Worm (Caenorhabditis elegans) whole organism, young adult: ENCODE measurements around the gene rin-1.

Experiments used
- B0019.2 ChIP-seq: fragments of 200-800 bp; sonication (Bioruptor generic); conservative IDR thresholded peaks from 2 replicates; pipeline ENCODE4 v1.3.6; 2022; ENCODE audit warnings: missing genetic modification reagents, missing genetic modification characterization, missing compliant biosample characterization
- B0336.3 ChIP-seq: fragments of 200-800 bp; sonication (Bioruptor generic); IDR thresholded peaks from 2 replicates; pipeline ENCODE4 v1.3.6; 2022; ENCODE audit warnings: missing genetic modification characterization, missing compliant biosample characterization
- C06A6.2 ChIP-seq: fragments of 200-800 bp; sonication (Bioruptor generic); conservative IDR thresholded peaks from 2 replicates; pipeline ENCODE4 v1.3.6; 2022; ENCODE audit warnings: missing genetic modification characterization, missing compliant biosample characterization
- D2030.7 ChIP-seq: fragments of 200-800 bp; sonication (Bioruptor generic); IDR thresholded peaks from 2 replicates; pipeline ENCODE4 v1.3.6; 2022; ENCODE audit warnings: missing genetic modification reagents, missing genetic modification characterization, missing compliant biosample characterization
- F37B4.10 ChIP-seq: fragments of 200-800 bp; sonication (Bioruptor generic); IDR thresholded peaks from 2 replicates; pipeline ENCODE4 v1.3.6; 2022; ENCODE audit warnings: missing genetic modification characterization, missing compliant biosample characterization
- K11D2.4 ChIP-seq: fragments of 200-800 bp; sonication (Bioruptor generic); IDR thresholded peaks from 2 replicates; pipeline ENCODE4 v1.3.6; 2022; ENCODE audit warnings: missing genetic modification reagents, missing genetic modification characterization, missing compliant biosample characterization
- K12H6.12 ChIP-seq: fragments of 200-800 bp; sonication (Bioruptor generic); optimal IDR thresholded peaks from 2 replicates; lab custom pipeline; 2018; ENCODE audit warnings: mild to moderate bottlenecking, missing genetic modification characterization, missing compliant biosample characterization
- Y53G8AR.9 ChIP-seq: fragments of 200-800 bp; sonication (Bioruptor generic); conservative IDR thresholded peaks from 2 replicates; pipeline ENCODE4 v1.3.6; 2022; ENCODE audit warnings: missing genetic modification reagents, missing genetic modification characterization, missing compliant biosample characterization
- Y79H2A.3 ChIP-seq: fragments of 200-800 bp; sonication (Bioruptor generic); conservative IDR thresholded peaks from 2 replicates; pipeline ENCODE4 v1.3.6; 2022; ENCODE audit warnings: missing genetic modification reagents, missing genetic modification characterization, missing compliant biosample characterization
- ZK185.1 ChIP-seq: sonication (generic microtip); optimal IDR thresholded peaks from 2 replicates; lab custom pipeline; 2016; ENCODE audit warnings: mild to moderate bottlenecking, missing genetic modification characterization, missing compliant biosample characterization; ENCODE audit not compliant: poor library complexity, severe bottlenecking
- akir-1 ChIP-seq: fragments of 200-800 bp; sonication (Bioruptor generic); optimal IDR thresholded peaks from 2 replicates; lab custom pipeline; 2018; ENCODE audit warnings: mild to moderate bottlenecking, missing genetic modification characterization, moderate library complexity, missing compliant biosample characterization
- attf-6 ChIP-seq: fragments of 200-800 bp; sonication (Bioruptor generic); IDR thresholded peaks from 2 replicates; pipeline ENCODE4 v1.3.6; 2022; ENCODE audit warnings: missing genetic modification reagents, missing genetic modification characterization, missing compliant biosample characterization
- bed-1 ChIP-seq: fragments of 200-800 bp; sonication (Bioruptor generic); IDR thresholded peaks from 2 replicates; pipeline ENCODE4 v1.3.6; 2022; ENCODE audit warnings: missing genetic modification reagents, missing genetic modification characterization, missing compliant biosample characterization
- bed-2 ChIP-seq: fragments of 200-800 bp; sonication (Bioruptor generic); IDR thresholded peaks from 2 replicates; pipeline ENCODE4 v1.3.6; 2022; ENCODE audit warnings: missing genetic modification reagents, missing genetic modification characterization, missing compliant biosample characterization
- ceh-100 ChIP-seq: fragments of 200-800 bp; sonication (Bioruptor generic); IDR thresholded peaks from 2 replicates; pipeline ENCODE4 v1.3.6; 2022; ENCODE audit warnings: missing genetic modification reagents, missing genetic modification characterization, missing compliant biosample characterization
- ceh-27 ChIP-seq: fragments of 200-800 bp; sonication (Bioruptor generic); optimal IDR thresholded peaks from 2 replicates; lab custom pipeline; 2018; ENCODE audit warnings: mild to moderate bottlenecking, missing genetic modification characterization, moderate library complexity, missing compliant biosample characterization
- ceh-40 ChIP-seq: fragments of 200-800 bp; sonication (Bioruptor generic); IDR thresholded peaks from 2 replicates; pipeline ENCODE4 v1.3.6; 2022; ENCODE audit warnings: missing genetic modification characterization, missing compliant biosample characterization
- dox-1 ChIP-seq: fragments of 200-800 bp; sonication (Bioruptor generic); IDR thresholded peaks from 2 replicates; pipeline ENCODE4 v1.3.6; 2022; ENCODE audit warnings: missing genetic modification reagents, missing genetic modification characterization, missing compliant biosample characterization
- egl-44 ChIP-seq: fragments of 200-800 bp; sonication (Bioruptor generic); IDR thresholded peaks from 2 replicates; pipeline ENCODE4 v1.3.6; 2022; ENCODE audit warnings: missing genetic modification reagents, missing genetic modification characterization, missing compliant biosample characterization
- ekl-4 ChIP-seq: fragments of 200-800 bp; sonication (Bioruptor generic); IDR thresholded peaks from 2 replicates; pipeline ENCODE4 v1.3.6; 2022; ENCODE audit warnings: missing genetic modification reagents, missing genetic modification characterization, missing compliant biosample characterization
- him-1 ChIP-seq: sonication (generic microtip); optimal IDR thresholded peaks from 2 replicates; lab custom pipeline; 2016; ENCODE audit warnings: missing genotype, missing genetic modification reagents, missing genetic modification characterization, missing compliant biosample characterization
- hlh-12 ChIP-seq: sonication (generic microtip); optimal IDR thresholded peaks from 2 replicates; lab custom pipeline; 2016; ENCODE audit warnings: missing genetic modification characterization, missing compliant biosample characterization
- let-607 ChIP-seq, 2 experiments: fragments of 200-800 bp in 1 of 2; sonication (Bioruptor generic) in 1 of 2; sonication (generic microtip) in 1 of 2; optimal IDR thresholded peaks; 2 replicates each; lab custom pipeline; 2016 to 2018; ENCODE audit warnings: mild to moderate bottlenecking in 2 of 2, missing compliant biosample characterization in 2 of 2, missing genetic modification characterization in 2 of 2, moderate library complexity in 2 of 2, missing genotype in 1 of 2
- lin-40 ChIP-seq: sonication (generic microtip); optimal IDR thresholded peaks from 2 replicates; lab custom pipeline; 2016; ENCODE audit warnings: missing genetic modification characterization, mild to moderate bottlenecking, missing compliant biosample characterization, missing genotype, missing genetic modification reagents
- lir-1 ChIP-seq: fragments of 200-800 bp; sonication (Bioruptor generic); conservative IDR thresholded peaks from 2 replicates; pipeline ENCODE4 v1.3.6; 2022; ENCODE audit warnings: missing genetic modification reagents, missing genetic modification characterization, missing compliant biosample characterization
- lsy-27 ChIP-seq: sonication (generic microtip); optimal IDR thresholded peaks from 2 replicates; lab custom pipeline; 2017; ENCODE audit warnings: missing genetic modification characterization, mild to moderate bottlenecking, missing compliant biosample characterization, antibody characterized with exemption, missing genotype, borderline replicate concordance; ENCODE audit not compliant: insufficient read depth
- madf-10 ChIP-seq: sonication (generic microtip); optimal IDR thresholded peaks from 2 replicates; lab custom pipeline; 2016; ENCODE audit warnings: mild to moderate bottlenecking, missing genetic modification characterization, missing compliant biosample characterization
- madf-3 ChIP-seq: fragments of 200-800 bp; sonication (Bioruptor generic); IDR thresholded peaks from 2 replicates; pipeline ENCODE4 v1.3.6; 2022; ENCODE audit warnings: missing genetic modification reagents, missing genetic modification characterization, missing compliant biosample characterization
- mxl-1 ChIP-seq: sonication (generic microtip); optimal IDR thresholded peaks from 2 replicates; lab custom pipeline; 2016; ENCODE audit warnings: missing genetic modification characterization, missing compliant biosample characterization
- nhr-179 ChIP-seq: sonication (generic microtip); optimal IDR thresholded peaks from 2 replicates; lab custom pipeline; 2016; ENCODE audit warnings: mild to moderate bottlenecking, missing genetic modification characterization, missing compliant biosample characterization
- nhr-27 ChIP-seq: fragments of 200-800 bp; sonication (Bioruptor generic); optimal IDR thresholded peaks from 2 replicates; lab custom pipeline; 2018; ENCODE audit warnings: mild to moderate bottlenecking, missing genetic modification characterization, moderate library complexity, missing compliant biosample characterization
- nhr-90 ChIP-seq: sonication (generic microtip); optimal IDR thresholded peaks from 2 replicates; lab custom pipeline; 2016; ENCODE audit warnings: missing genotype, mild to moderate bottlenecking, missing genetic modification characterization, missing compliant biosample characterization
- pbrm-1 ChIP-seq: fragments of 200-800 bp; sonication (Bioruptor generic); IDR thresholded peaks from 2 replicates; pipeline ENCODE4 v1.3.6; 2022; ENCODE audit warnings: missing genetic modification reagents, missing genetic modification characterization, missing compliant biosample characterization
- pha-4 ChIP-seq: fragments of 150-350 bp; sonication (generic microtip); optimal IDR thresholded peaks from 2 replicates; lab custom pipeline; 2014; ENCODE audit warnings: missing biosample characterization, missing genetic modification reagents, missing genetic modification characterization
- rcor-1 ChIP-seq: fragments of 200-800 bp; sonication (Bioruptor generic); IDR thresholded peaks from 2 replicates; pipeline ENCODE4 v1.3.6; 2022; ENCODE audit warnings: missing genetic modification reagents, missing genetic modification characterization, missing compliant biosample characterization
- repo-1 ChIP-seq: sonication (generic microtip); optimal IDR thresholded peaks from 2 replicates; lab custom pipeline; 2017; ENCODE audit warnings: mild to moderate bottlenecking, missing genetic modification characterization, missing compliant biosample characterization
- sea-2 ChIP-seq: fragments of 200-800 bp; sonication (Bioruptor generic); IDR thresholded peaks from 2 replicates; pipeline ENCODE4 v1.3.6; 2022; ENCODE audit warnings: missing genetic modification characterization, missing compliant biosample characterization
- snpc-3.4 ChIP-seq: sonication (generic microtip); optimal IDR thresholded peaks from 2 replicates; lab custom pipeline; 2017; ENCODE audit warnings: missing genetic modification characterization, mild to moderate bottlenecking, missing compliant biosample characterization, antibody characterized with exemption, moderate library complexity, missing genotype, missing genetic modification reagents
- somi-1 ChIP-seq: fragments of 200-800 bp; sonication (Bioruptor generic); optimal IDR thresholded peaks from 2 replicates; lab custom pipeline; 2018; ENCODE audit warnings: mild to moderate bottlenecking, missing genetic modification characterization, missing compliant biosample characterization
- sptf-2 ChIP-seq: fragments of 200-800 bp; sonication (Bioruptor generic); optimal IDR thresholded peaks from 2 replicates; lab custom pipeline; 2018; ENCODE audit warnings: mild to moderate bottlenecking, missing genetic modification characterization, missing compliant biosample characterization
- tbp1 ChIP-seq: fragments of 200-800 bp; sonication (Bioruptor generic); optimal IDR thresholded peaks from 2 replicates; lab custom pipeline; 2018; ENCODE audit warnings: mild to moderate bottlenecking, missing genetic modification characterization, missing compliant biosample characterization
- tlf-1 ChIP-seq: fragments of 200-800 bp; sonication (Bioruptor generic); optimal IDR thresholded peaks from 2 replicates; lab custom pipeline; 2018; ENCODE audit warnings: mild to moderate bottlenecking, missing genetic modification characterization, missing compliant biosample characterization
- xnd-1 ChIP-seq: sonication (generic microtip); optimal IDR thresholded peaks from 2 replicates; lab custom pipeline; 2016; ENCODE audit warnings: missing genotype, missing genetic modification reagents, missing genetic modification characterization, missing compliant biosample characterization
- zfh-2 ChIP-seq: fragments of 200-800 bp; sonication (Bioruptor generic); conservative IDR thresholded peaks from 2 replicates; pipeline ENCODE4 v1.3.6; 2022; ENCODE audit warnings: missing genetic modification reagents, missing genetic modification characterization, missing compliant biosample characterization
- ztf-18 ChIP-seq: sonication (generic microtip); optimal IDR thresholded peaks from 2 replicates; lab custom pipeline; 2016; ENCODE audit warnings: missing genotype, mild to moderate bottlenecking, missing genetic modification characterization, missing compliant biosample characterization
- ztf-26 ChIP-seq: sonication (generic microtip); optimal IDR thresholded peaks from 2 replicates; lab custom pipeline; 2017; ENCODE audit warnings: missing genetic modification characterization, missing compliant biosample characterization
- ztf-3 ChIP-seq: fragments of 200-800 bp; sonication (Bioruptor generic); optimal IDR thresholded peaks from 2 replicates; lab custom pipeline; 2018; ENCODE audit warnings: mild to moderate bottlenecking, missing genetic modification characterization, missing compliant biosample characterization

Gene rin-1

DNA sequence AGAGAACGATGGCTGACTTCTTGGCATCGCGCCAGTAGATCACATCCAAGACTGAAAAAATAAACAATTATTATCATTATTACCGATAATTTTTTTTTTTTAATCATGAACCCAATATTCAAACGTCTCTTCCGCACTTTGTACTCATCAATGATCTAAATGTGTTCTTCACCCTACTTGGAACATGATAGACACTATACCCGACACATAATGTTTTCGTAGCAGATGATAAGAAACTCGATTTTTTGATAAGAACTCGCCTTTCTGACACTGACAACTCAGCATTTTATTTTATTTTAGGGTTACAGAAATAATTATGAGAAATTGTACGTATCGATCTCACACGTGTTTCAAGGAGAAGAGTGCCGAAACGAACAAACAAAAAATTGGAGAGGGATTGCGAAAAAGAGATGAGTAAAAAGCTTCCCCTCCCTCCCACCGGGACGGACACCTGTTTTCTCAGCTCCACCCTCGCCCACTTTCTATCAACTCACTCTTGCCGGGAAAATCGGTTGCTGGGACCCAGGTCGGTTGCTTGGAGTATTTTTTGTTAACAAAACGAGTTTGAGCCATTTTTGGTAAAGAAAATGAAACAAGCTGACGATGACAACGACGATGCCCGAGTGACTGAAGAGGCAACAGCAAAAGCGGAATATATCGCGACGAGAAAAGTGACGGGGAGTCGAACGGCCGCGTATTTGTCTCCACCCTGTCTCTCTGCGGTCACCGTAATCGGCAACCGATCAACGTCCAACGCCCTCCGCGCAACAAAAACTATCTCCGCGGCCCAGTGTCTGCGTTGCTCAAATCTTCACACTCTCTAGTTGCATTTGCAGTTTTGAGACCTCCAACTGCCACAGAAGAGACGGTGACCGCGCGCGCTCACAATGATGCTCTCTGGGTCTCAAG is 15.1 kb upstream of the rin-1 start:
- TF ChIP-seq ztf-3 (GFP tag; lab: Kevin White, UChicago): no peak
- TF ChIP-seq sptf-2 (GFP tag; lab: Kevin White, UChicago): no peak
- peak; percentile 3 for TF ChIP-seq K12H6.12 (tag; lab: Kevin White, UChicago)
- no peak for TF ChIP-seq akir-1
- no peak for TF ChIP-seq ceh-40 (GFP tag; lab: Robert Waterston, UW)
- TF ChIP-seq lin-40 (tag; lab: Kevin White, UChicago): no peak
- no peak for TF ChIP-seq D2030.7 (GFP tag; lab: Robert Waterston, UW)
- TF ChIP-seq ZK185.1: no peak
- no peak for TF ChIP-seq mxl-1
- TF ChIP-seq let-607 (tag; optimal IDR thresholded peaks at IDR 0.05; lab: Kevin White, UChicago): peak; percentile 94 to 96
- TF ChIP-seq rcor-1: 0 out of 2 replicates have a peak, but pooled peaks have one; percentile 21
- TF ChIP-seq lsy-27 (tag; lab: Kevin White, UChicago): no peak
- no peak for TF ChIP-seq pha-4 (tag; lab: Kevin White, UChicago)
- TF ChIP-seq him-1 (tag; lab: Kevin White, UChicago): no peak
- TF ChIP-seq attf-6: no peak
- no peak for TF ChIP-seq xnd-1 (tag; lab: Kevin White, UChicago)
- TF ChIP-seq Y79H2A.3 (GFP tag; lab: Robert Waterston, UW): no peak
- no peak for TF ChIP-seq madf-3 (GFP tag; lab: Robert Waterston, UW)
- TF ChIP-seq K11D2.4 (GFP tag; lab: Robert Waterston, UW): no peak
- no peak for TF ChIP-seq Y53G8AR.9 (GFP tag; lab: Robert Waterston, UW)
- TF ChIP-seq nhr-179 (tag; lab: Kevin White, UChicago): no peak
- peak; percentile 42; the same call in 1 of the 2 replicates for TF ChIP-seq dox-1
- TF ChIP-seq somi-1 (GFP tag; lab: Kevin White, UChicago): no peak
- TF ChIP-seq hlh-12 (tag; lab: Kevin White, UChicago): no peak
- TF ChIP-seq bed-1 (GFP tag; lab: Robert Waterston, UW): no peak
- TF ChIP-seq lir-1 (GFP tag; lab: Robert Waterston, UW): no peak
- no peak for TF ChIP-seq nhr-27 (tag; lab: Kevin White, UChicago)
- TF ChIP-seq pbrm-1: no peak
- peak; percentile 13; the same call in 1 of the 2 replicates for TF ChIP-seq B0336.3 (GFP tag; lab: Robert Waterston, UW)
- TF ChIP-seq nhr-90 (tag; lab: Kevin White, UChicago): no peak
- TF ChIP-seq madf-10: no peak
- TF ChIP-seq sea-2: no peak
- no peak for TF ChIP-seq repo-1 (tag; lab: Kevin White, UChicago)
- TF ChIP-seq zfh-2 (GFP tag; lab: Robert Waterston, UW): peak; percentile 93
- TF ChIP-seq ceh-100 (GFP tag; lab: Robert Waterston, UW): no peak
- TF ChIP-seq bed-2 (GFP tag; lab: Robert Waterston, UW): 0 out of 2 replicates have a peak, but pooled peaks have one; percentile 19
- no peak for TF ChIP-seq C06A6.2 (GFP tag; lab: Robert Waterston, UW)
- TF ChIP-seq egl-44 (GFP tag; lab: Robert Waterston, UW): 0 out of 2 replicates have a peak, but pooled peaks have one; percentile 7
- no peak for TF ChIP-seq tbp1 (GFP tag; lab: Kevin White, UChicago)
- TF ChIP-seq ceh-27 (GFP tag; lab: Kevin White, UChicago): no peak
- no peak for TF ChIP-seq ztf-18 (tag; lab: Kevin White, UChicago)
- no peak for TF ChIP-seq F37B4.10 (GFP tag; lab: Robert Waterston, UW)
- TF ChIP-seq B0019.2 (GFP tag; lab: Robert Waterston, UW): no peak
- no peak for TF ChIP-seq ztf-26
- no peak for TF ChIP-seq ekl-4 (GFP tag; lab: Robert Waterston, UW)
- no peak for TF ChIP-seq snpc-3.4
- no peak for TF ChIP-seq tlf-1
